Worm (Caenorhabditis elegans): Measurements from ENCODE around the gene Y50E8A.1.

Gene Y50E8A.1

ce11 chrV:14726596-14726995 is at the start of gene Y50E8A.1:
Y50E8A.1 (plus strand) TSS chrV:14726896.
- TF ChIP-seq ceh-13 (GFP tag; optimal IDR thresholded peaks at IDR 0.05) (no peak), hmbx-1 (tag; optimal IDR thresholded peaks at IDR 0.05) (no peak)

ce11 chrV:14678298-14678697 is 48.4 kb upstream of the Y50E8A.1 start:
- TF ChIP-seq hnd-1 (tag; optimal IDR thresholded peaks at IDR 0.05), result no peak
- no peak for TF ChIP-seq scrt-1 (GFP tag; IDR thresholded peaks at IDR 0.05)
- TF ChIP-seq ceh-13 (GFP tag; optimal IDR thresholded peaks at IDR 0.05), result no peak
- TF ChIP-seq tbx-37 (GFP tag; conservative IDR thresholded peaks at IDR 0.05), result no peak
- no peak for TF ChIP-seq ama-1 (optimal IDR thresholded peaks at IDR 0.05)
- TF ChIP-seq hmbx-1 (tag; optimal IDR thresholded peaks at IDR 0.05), result no peak
- no peak for TF ChIP-seq aly-1 (tag; optimal IDR thresholded peaks at IDR 0.05)
- no peak for TF ChIP-seq tbx-11 (GFP tag; IDR thresholded peaks at IDR 0.05)
- no peak for TF ChIP-seq ceh-36 (tag; optimal IDR thresholded peaks at IDR 0.05)
- TF ChIP-seq ets-7 (tag; optimal IDR thresholded peaks at IDR 0.05), result no peak
- TF ChIP-seq tra-4 (tag; optimal IDR thresholded peaks at IDR 0.05), result no peak
- no peak for TF ChIP-seq B0310.2 (tag; optimal IDR thresholded peaks at IDR 0.05)
- no peak for TF ChIP-seq sea-1 (GFP tag; conservative IDR thresholded peaks at IDR 0.05)
- TF ChIP-seq F13C5.2 (tag; optimal IDR thresholded peaks at IDR 0.05), result no peak
- no peak for TF ChIP-seq flt-1 (GFP tag; IDR thresholded peaks at IDR 0.05)
- no peak for TF ChIP-seq hmg-4 (GFP tag; optimal IDR thresholded peaks at IDR 0.05)
- no peak for TF ChIP-seq pes-1 (GFP tag; IDR thresholded peaks at IDR 0.05)

ce11 chrV:14680014-14680413 is 46.7 kb upstream of the Y50E8A.1 start, which contains the start of gene C47E8.3:
C47E8.3 (plus strand) TSS chrV:14680314.
- TF ChIP-seq ceh-13 (GFP tag; optimal IDR thresholded peaks at IDR 0.05), result no peak
- no peak for TF ChIP-seq aly-1 (tag; optimal IDR thresholded peaks at IDR 0.05)
- TF ChIP-seq ama-1 (optimal IDR thresholded peaks at IDR 0.05), result no peak
- TF ChIP-seq scrt-1 (GFP tag; IDR thresholded peaks at IDR 0.05), result no peak
- no peak for TF ChIP-seq ceh-36 (tag; optimal IDR thresholded peaks at IDR 0.05)
- TF ChIP-seq tra-4 (tag; optimal IDR thresholded peaks at IDR 0.05), result no peak
- TF ChIP-seq pes-1 (GFP tag; IDR thresholded peaks at IDR 0.05), result no peak
- no peak for TF ChIP-seq B0310.2 (tag; optimal IDR thresholded peaks at IDR 0.05)
- no peak for TF ChIP-seq hmbx-1 (tag; optimal IDR thresholded peaks at IDR 0.05)
- TF ChIP-seq tbx-37 (GFP tag; conservative IDR thresholded peaks at IDR 0.05), result no peak
- no peak for TF ChIP-seq sea-1 (GFP tag; conservative IDR thresholded peaks at IDR 0.05)

DNA sequence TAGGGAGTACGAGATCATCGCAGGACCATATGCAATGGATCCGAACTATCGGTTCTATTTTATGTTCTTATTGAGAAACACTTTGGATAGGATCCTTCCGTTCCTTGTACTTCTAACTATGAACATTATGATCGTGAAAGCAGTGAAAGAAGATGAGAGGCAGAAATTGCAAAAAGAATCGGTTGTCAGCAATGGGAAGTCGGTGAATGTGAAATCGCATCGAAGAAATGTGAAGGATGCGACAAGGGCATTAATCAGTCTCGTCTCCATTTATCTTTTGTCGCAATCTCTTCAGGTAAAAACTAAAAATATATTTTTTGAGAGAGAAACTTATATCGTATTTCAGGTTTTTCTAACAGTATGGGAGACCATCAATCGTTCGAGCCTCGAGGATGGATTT is 43.8 kb upstream of the Y50E8A.1 start:
- TF ChIP-seq hnd-1 (tag; optimal IDR thresholded peaks at IDR 0.05), result no peak
- TF ChIP-seq ets-7 (tag; optimal IDR thresholded peaks at IDR 0.05), result no peak
- TF ChIP-seq ceh-13 (GFP tag; optimal IDR thresholded peaks at IDR 0.05), result no peak
- TF ChIP-seq ceh-36 (tag; optimal IDR thresholded peaks at IDR 0.05), result no peak
- no peak for TF ChIP-seq scrt-1 (GFP tag; IDR thresholded peaks at IDR 0.05)
- no peak for TF ChIP-seq tra-4 (tag; optimal IDR thresholded peaks at IDR 0.05)
- TF ChIP-seq F13C5.2 (tag; optimal IDR thresholded peaks at IDR 0.05), result no peak
- no peak for TF ChIP-seq pes-1 (GFP tag; IDR thresholded peaks at IDR 0.05)

DNA sequence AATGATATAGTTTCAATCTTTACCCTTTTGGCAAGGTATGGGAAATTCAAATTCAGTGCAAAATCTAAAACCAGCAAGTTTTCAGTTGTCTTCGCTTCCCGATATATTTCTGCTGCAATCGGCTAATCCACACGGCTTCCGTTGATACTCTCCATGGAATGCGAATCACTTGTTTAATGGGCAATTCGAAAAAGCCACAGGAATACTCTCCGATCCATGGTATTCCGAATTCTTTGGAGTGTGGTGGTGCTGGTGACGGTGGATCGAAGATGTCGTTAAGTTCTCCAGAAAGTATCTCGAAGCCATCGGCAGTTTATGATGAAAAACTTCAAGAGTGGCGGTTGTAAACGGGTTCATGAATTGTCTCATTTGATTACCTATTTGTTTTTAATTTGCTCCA is 43.4 kb upstream of the Y50E8A.1 start:
- TF ChIP-seq tbx-11 (GFP tag; IDR thresholded peaks at IDR 0.05), result no peak
- no peak for TF ChIP-seq B0310.2 (tag; optimal IDR thresholded peaks at IDR 0.05)
- TF ChIP-seq scrt-1 (GFP tag; IDR thresholded peaks at IDR 0.05), result no peak
- TF ChIP-seq F13C5.2 (tag; optimal IDR thresholded peaks at IDR 0.05), result no peak
- TF ChIP-seq hmbx-1 (tag; optimal IDR thresholded peaks at IDR 0.05), result no peak
- TF ChIP-seq ceh-36 (tag; optimal IDR thresholded peaks at IDR 0.05), result no peak
- no peak for TF ChIP-seq ets-7 (tag; optimal IDR thresholded peaks at IDR 0.05)
- TF ChIP-seq ceh-13 (GFP tag; optimal IDR thresholded peaks at IDR 0.05), result no peak
- no peak for TF ChIP-seq flt-1 (GFP tag; IDR thresholded peaks at IDR 0.05)
- no peak for TF ChIP-seq aly-1 (tag; optimal IDR thresholded peaks at IDR 0.05)
- no peak for TF ChIP-seq tbx-37 (GFP tag; conservative IDR thresholded peaks at IDR 0.05)
- TF ChIP-seq hmg-4 (GFP tag; optimal IDR thresholded peaks at IDR 0.05), result no peak
- no peak for TF ChIP-seq sea-1 (GFP tag; conservative IDR thresholded peaks at IDR 0.05)
- no peak for TF ChIP-seq hnd-1 (tag; optimal IDR thresholded peaks at IDR 0.05)
- no peak for TF ChIP-seq tra-4 (tag; optimal IDR thresholded peaks at IDR 0.05)

DNA sequence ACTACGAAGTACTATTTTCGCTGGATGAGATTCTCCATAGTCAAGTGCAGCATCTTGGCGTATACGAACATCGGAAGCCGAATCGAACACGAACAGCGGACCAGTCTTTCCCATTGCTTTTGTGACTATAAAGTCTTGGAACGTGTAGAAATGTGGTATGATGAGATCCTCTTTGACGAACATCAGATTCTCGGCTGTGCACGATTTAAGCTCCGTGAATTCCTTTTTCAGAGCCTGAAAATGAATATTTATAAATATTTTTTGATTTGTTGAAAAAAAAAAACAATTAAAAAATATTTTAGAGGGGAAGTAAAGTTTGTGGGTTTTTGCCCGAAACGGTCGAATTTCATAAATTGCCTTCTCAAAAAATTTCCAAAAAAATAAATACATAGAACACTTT is 42.8 kb upstream of the Y50E8A.1 start:
- no peak for TF ChIP-seq tra-4 (tag; optimal IDR thresholded peaks at IDR 0.05)
- TF ChIP-seq tbx-11 (GFP tag; IDR thresholded peaks at IDR 0.05), result no peak
- TF ChIP-seq sea-1 (GFP tag; conservative IDR thresholded peaks at IDR 0.05), result no peak
- no peak for TF ChIP-seq scrt-1 (GFP tag; IDR thresholded peaks at IDR 0.05)

- TF ChIP-seq hmg-4 (GFP tag; optimal IDR thresholded peaks at IDR 0.05) (no peak), B0310.2 (tag; optimal IDR thresholded peaks at IDR 0.05) (no peak), pes-1 (GFP tag; IDR thresholded peaks at IDR 0.05) (no peak), ceh-13 (GFP tag; optimal IDR thresholded peaks at IDR 0.05) (no peak), aly-1 (tag; optimal IDR thresholded peaks at IDR 0.05) (no peak), tbx-11 (GFP tag; IDR thresholded peaks at IDR 0.05) (no peak)
Measured at ce11 chrV:14684359-14685312, 42.1 kb upstream of the Y50E8A.1 start, which contains the start of gene hsp-90. hsp-90 (plus strand) TSS chrV:14684918.
